Fruit fly (Drosophila melanogaster) whole organism, larva: Measurements from ENCODE around the gene alpha-Cat.

Experiments
- noc ChIP-seq: fragments of 200-800 bp; sonication (Bioruptor generic); optimal IDR thresholded peaks from 3 replicates; lab custom pipeline; 2019; ENCODE audit warnings: missing biosample characterization, mild to moderate bottlenecking, missing genetic modification characterization, moderate library complexity

alpha-Cat gene

dm6 chr3L:23337939-23338338 lies at the start of gene alpha-Cat:
TSS of gene alpha-Cat (minus strand) at chr3L:23338100.
- no peak for TF ChIP-seq noc (tag; lab: Kevin White, UChicago)

DNA sequence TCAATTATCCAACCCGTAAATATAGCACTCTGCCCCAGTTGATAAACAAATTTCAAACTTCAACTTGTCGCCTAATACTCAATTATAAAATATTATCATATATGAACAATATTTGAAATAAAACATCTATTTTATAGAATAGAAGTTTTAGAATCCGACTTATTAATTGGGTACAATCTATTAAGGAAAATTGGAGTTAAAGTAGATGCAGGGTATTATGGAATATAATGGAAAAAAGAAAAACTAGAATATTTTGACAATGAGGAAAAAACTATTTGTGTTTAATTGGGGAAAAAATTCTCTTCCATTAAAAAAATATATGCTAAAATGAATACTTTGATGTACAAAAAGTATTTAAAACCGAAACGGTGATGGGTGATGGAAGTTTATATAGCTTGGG lies 8.8 kb upstream of the alpha-Cat start:
- no peak for TF ChIP-seq noc (tag; lab: Kevin White, UChicago)

- no peak for TF ChIP-seq noc (tag; lab: Kevin White, UChicago)
Observed at dm6 chr3L:23343438-23343837, 5.5 kb upstream of the alpha-Cat start.

DNA sequence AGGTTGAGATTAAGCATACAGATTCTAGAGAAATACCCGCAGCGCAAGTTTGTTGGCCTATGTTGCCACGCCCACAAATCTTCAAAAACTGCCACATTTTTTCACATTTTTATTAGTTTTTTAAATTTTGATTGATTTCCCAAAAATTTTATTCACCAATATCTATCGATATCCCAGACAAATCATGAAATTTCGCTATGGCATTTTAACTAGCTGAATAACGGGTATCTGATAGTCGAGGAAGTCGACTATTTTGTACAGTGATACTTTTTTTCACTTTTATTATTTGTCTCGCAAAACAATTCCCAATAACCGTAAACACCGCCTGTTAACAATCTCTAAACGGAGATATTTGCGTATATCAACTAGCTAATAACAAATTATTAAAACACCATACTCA lies 2.2 kb upstream of the alpha-Cat start:
- TF ChIP-seq noc (tag; lab: Kevin White, UChicago): no peak

DNA sequence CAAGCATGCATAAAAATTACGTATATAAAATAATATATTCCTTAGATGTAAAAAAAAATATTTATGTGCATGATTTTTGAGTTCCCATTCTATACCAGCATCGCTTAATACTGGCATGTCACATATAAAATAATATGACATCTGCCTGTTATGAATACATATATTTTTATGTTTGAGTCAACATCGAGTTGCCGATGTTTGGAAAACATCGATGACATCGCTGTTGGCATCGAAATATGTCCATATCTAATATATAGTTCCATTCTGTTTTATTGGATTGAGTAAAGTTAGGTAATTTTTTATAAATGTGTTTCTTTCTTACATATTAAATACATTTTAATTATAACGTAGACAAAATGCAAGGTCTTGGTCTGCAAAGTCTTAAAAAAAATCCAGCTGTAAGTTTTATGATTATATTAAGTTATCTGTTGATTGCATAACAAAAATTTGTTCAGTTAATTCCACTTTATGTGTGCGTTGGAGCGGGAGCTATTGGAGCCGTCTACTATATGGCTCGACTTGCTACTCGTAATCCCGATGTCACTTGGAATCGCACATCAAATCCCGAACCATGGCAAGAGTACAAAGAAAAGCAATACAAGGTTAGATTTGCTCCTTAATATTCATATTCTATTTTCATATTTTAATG lies 1.3 kb upstream of the alpha-Cat start, which contains the start of gene ND-MLRQ:
TSS of gene ND-MLRQ (plus strand) at position 248 of the 649 bp plus-strand sequence.
- TF ChIP-seq noc (tag; lab: Kevin White, UChicago): no peak

DNA sequence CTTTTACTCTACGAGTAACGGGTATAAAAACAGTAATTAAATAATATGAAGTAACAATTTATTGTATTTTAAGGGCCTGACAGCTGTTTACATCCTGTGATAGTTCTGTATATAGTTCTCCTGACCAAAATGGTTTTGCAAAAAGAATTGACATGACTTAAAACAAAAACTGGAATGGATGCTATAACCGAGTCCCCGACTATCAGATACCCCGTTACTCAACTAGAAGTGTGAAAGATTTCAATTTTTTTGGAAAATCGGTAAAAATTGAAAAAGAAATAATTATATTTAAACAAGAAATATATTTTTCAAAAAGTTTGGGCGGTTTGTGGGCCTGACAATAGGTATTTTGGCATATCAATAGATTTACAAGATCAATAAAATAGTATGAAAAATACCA lies 1.3 kb downstream of the alpha-Cat start:
- TF ChIP-seq noc (tag; lab: Kevin White, UChicago): no peak

DNA sequence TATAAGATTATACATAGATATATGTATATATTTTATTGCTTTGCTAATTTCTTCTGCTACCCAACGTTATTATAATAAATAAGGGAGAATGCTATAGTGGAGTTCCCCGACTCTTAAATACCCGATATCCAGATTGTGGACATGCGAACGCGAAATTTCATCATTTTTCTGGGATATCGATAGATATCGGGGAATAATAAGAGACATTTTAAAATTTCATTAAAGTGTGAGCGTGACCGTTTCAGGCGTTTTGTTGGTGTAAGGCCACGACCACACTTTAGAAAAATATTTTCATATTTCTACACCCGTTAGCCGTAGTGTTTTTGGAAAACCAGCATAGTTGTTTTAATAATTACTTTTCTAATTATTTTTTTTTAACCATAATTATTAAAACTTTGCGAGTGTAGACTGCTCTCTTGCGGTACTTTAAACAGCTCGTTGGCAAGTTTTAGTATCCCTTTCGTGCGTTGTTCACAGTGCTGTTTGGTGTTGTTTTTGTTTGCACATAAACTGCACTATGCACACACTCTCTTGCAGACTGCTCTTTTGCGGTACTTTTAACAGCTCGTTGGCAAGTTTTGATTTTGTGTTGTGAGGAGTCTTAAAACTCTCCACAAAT lies 58.8 kb downstream of the alpha-Cat start:
- no peak for TF ChIP-seq noc (tag; lab: Kevin White, UChicago)

dm6 chr3L:23278131-23278530 lies 59.8 kb downstream of the alpha-Cat start:
- TF ChIP-seq noc (tag; lab: Kevin White, UChicago): no peak
